Fruit fly (Drosophila melanogaster) S2 (cell line): ENCODE results near the gene fh.

Experiments
- CG8478 ChIP-seq: fragments of >200 bp; optimal IDR thresholded peaks from 2 replicates; lab custom pipeline; 2018
- CTCF ChIP-seq, 2 experiments: fragments of >200 bp; optimal IDR thresholded peaks; 2 replicates each; lab custom pipeline; 2018

DNA sequence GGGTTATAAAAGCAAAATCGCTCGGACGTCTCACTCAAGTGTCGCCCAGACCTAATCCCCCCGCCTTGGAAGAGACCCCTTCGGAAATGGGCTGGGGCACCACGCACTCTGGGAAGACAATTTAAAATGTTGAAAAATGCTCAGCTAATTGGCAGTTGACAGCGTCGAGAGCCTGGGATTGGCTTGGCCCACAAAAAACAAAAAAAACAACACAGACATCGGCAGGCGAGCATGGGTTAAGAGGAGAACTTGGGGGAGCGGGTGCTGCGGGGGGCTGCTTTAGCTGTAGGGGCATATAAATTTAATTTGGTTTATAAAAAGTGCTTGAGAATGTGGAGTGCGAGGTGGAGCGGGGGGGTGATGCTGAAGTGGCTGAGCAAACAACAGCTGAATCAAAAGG lies 26.4 kb downstream of the fh start:
- TF ChIP-seq CG8478 (lab: Kevin White, UChicago): no peak
- no peak for TF ChIP-seq CTCF (optimal IDR thresholded peaks at IDR 0.05; lab: Kevin White, UChicago)
